Fruit fly (Drosophila melanogaster): ENCODE results near the gene CG7194.

The CG7194 gene

dm6 chr3L:8318916-8319506, 15.2 kb upstream of the CG7194 start, which contains the start of gene CG43059:
TSS of gene CG43059 (minus strand) at chr3L:8318966.
- TF ChIP-seq noc (tag; optimal IDR thresholded peaks at IDR 0.05): no peak

DNA sequence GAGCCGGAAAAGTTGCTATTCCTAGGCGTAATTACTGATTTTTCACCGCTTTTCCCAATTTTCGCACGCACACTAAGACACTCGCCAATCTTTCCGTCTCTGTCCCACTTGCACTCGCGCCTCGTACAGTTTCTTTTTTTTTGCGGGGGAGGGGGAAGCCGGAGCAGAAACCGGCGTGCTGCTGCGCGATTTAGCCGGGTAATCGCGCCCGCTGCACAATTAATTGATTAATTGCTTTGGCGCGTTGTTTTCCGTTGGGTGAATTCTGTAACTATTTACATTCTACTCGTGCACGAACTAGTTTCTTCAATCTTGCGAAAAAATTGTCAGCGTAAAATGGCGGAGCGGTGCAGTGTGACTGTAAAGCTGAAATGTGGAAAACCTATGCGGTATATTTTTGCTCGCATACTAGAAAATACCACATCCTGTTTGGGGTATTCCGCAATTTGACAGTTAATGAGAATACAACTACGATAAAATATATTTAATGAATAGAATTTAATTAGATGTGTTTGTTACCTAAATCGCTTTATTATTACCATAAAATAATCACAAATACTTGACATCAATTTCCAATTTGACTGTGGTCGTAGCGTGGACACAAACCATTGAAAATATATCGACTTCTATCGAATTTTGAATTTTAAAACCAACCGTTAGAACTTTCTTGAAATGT, 11.4 kb upstream of the CG7194 start, which contains the start of gene Cpsf6:
Gene Cpsf6, minus strand, starts transcription at position 362 of the 676 bp plus-strand sequence.
- TF ChIP-seq noc (tag; optimal IDR thresholded peaks at IDR 0.05): no peak

DNA sequence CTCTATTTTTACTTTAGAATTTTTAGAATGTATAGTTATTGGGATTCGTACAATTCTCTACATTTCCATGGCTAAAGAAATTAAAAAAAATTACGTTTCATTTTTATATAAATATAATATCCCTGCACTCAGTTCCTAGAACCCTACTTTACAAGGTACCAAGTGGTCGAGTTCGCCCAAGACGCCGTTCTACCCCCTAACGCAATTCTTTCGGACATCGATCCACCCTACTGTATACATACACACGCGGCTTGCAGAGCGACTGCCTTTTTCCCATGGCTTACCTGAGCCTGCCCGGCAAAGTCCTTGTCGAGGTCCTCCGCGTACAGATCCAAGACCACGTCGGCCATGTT, 10.9 kb upstream of the CG7194 start:
- TF ChIP-seq noc (tag; optimal IDR thresholded peaks at IDR 0.05): peak; percentile 5

DNA sequence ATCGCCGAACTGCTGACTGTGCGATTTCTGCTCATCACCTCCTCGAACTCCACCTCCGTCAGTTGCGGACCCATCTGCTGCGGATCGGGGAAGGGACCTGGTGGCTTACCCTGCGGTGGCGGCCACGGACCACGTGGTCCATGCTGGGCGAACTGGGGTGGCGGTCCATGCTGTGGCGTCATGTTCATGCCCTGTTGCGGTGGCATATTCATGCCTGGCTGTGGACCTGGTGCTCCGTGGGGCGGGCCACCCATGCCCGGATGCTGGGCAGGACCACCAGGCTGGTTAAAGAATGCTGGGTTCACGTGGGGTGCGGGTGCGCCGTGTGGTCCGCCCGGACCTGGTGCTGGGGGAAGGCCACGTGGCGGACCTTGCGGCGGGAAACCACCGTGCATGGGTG, 8.4 kb upstream of the CG7194 start:
- TF ChIP-seq noc (tag; optimal IDR thresholded peaks at IDR 0.05): no peak

dm6 chr3L:8308891-8309352, 5.1 kb upstream of the CG7194 start, which contains the start of gene BI-1:
TSS of gene BI-1 (minus strand) at chr3L:8308941.
- TF ChIP-seq noc (tag; optimal IDR thresholded peaks at IDR 0.05): peak; percentile 82

DNA sequence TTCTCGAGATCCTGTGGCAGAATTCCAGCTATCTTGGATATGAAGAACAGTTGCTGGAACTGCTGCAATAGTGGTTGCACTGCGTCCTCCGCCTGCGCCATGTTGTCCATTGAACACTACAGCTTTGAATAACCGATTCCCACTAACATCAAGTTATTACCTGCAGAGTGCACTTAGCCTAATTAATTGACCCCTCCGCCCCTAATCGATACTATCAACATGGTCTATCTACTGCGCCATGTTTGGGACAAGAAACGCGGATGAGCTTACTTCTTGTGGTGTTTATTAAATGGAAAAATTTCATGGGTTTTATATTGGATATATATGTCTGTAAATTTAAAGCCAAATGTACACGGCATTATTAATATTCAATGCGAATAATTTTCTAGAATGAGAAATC, 3.0 kb upstream of the CG7194 start, which contains the start of gene Gr66a:
Gene Gr66a, minus strand, starts transcription at position 101 of the 400 bp plus-strand sequence.
- TF ChIP-seq noc (tag; optimal IDR thresholded peaks at IDR 0.05): no peak

DNA sequence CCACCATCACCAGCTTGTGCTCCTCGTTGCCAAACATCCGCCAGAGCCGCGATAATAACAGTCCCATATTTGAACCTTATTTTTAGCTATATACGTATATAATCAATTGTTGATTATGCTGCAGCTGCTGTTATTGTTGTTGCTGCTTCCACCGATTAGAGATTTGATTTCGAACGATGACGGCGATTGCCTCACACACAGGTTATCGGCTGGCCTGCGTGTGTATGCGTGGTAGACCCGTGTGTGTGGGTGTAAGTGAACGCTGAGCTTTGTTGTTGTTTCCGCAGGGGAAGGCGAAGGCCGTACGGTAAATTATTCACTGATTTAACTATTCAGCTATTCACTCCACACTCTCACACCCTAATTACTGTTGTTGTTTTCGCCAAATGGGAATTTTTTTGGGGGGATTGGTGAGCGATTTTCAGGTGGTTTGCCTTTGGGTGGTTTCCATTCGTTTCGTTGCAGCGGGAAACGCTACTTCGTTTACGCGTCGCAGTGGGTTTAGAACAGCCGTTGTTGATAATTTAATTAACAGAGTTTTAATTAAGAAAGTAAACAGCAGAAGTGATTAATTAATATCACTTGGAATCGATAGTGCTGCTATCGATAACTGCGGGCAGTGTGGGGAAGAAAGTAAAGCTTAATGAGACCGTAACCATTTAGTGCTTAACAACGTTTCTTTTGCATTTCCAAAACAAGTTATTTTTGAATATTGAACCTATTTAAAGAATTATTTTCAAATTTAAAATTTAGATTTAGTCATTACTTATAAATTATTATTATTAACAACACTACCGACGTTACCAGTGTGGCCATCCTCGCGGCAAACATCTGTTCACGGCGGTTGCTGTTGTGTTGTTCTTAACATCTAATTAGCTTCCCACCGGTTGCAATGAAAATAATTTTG, 4.4 kb downstream of the CG7194 start, which contains the start of the genes Arl5 and CG13671:
Gene Arl5, minus strand, starts transcription at position 616 of the 907 bp plus-strand sequence.
Gene CG13671, plus strand, starts transcription at position 841 of the 907 bp plus-strand sequence.
- TF ChIP-seq noc (tag; optimal IDR thresholded peaks at IDR 0.05): peak; percentile 49

DNA sequence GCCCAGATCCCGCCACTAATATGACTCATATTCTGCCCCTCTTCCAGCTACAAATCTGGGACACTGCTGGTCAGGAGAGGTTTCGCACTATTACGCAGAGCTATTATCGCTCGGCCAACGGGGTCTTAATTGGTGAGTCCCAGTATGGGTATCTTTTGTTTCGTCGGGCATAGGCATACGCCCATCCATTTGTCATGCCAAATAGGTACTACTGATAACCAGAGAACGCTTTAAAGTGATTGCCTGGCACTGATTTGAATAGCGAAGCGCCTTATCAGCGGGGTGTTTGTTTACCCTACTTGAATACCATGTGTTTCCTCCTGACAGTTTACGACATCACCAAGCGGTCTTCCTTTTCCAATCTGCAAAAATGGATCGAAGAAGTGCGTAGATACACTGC, 6.4 kb downstream of the CG7194 start:
- TF ChIP-seq noc (tag; optimal IDR thresholded peaks at IDR 0.05): peak; percentile 12

DNA sequence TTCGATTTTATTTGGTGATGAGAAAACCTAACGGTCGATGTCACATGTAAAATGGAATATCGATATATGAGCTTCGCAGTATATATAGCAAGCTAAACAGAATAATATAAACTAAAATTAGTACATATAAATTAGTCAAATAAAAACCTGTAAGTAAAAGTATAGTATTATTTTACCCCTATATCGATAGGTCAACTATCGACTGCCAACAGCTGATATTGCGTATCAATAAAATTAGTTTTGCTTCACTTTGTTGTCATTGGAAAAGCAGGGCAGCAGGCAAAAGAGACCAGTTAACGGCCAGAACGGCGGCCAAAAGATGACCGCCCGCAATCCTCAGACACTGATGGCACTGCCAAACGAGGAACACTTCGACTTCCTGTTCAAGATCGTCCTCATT, 6.9 kb downstream of the CG7194 start, which contains the start of gene Rab19:
Gene Rab19, plus strand, starts transcription at position 78 of the 400 bp plus-strand sequence.
- TF ChIP-seq noc (tag; optimal IDR thresholded peaks at IDR 0.05): no peak

DNA sequence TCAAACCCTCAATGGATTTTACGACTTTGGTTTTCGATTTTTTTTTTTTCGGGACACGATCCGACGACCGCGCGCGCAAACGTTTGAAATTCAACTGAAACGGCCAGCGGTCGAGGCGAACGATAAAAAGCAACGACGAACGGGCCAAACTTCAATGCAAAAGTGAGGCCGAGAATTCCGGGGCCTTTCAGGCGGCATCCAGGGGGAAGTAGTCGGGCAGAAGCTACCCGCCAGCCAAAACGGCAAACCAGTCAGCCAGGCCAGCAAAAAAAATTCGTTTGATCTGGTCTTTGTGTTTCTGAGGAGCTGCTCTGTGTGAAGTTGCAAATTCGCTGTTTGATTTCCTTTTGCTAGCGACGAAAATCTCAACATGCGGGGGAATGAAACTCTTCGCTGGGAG, 8.6 kb downstream of the CG7194 start, which contains the start of gene CG7201:
Gene CG7201, minus strand, starts transcription at position 101 of the 400 bp plus-strand sequence.
- no peak for TF ChIP-seq noc (tag; optimal IDR thresholded peaks at IDR 0.05)

DNA sequence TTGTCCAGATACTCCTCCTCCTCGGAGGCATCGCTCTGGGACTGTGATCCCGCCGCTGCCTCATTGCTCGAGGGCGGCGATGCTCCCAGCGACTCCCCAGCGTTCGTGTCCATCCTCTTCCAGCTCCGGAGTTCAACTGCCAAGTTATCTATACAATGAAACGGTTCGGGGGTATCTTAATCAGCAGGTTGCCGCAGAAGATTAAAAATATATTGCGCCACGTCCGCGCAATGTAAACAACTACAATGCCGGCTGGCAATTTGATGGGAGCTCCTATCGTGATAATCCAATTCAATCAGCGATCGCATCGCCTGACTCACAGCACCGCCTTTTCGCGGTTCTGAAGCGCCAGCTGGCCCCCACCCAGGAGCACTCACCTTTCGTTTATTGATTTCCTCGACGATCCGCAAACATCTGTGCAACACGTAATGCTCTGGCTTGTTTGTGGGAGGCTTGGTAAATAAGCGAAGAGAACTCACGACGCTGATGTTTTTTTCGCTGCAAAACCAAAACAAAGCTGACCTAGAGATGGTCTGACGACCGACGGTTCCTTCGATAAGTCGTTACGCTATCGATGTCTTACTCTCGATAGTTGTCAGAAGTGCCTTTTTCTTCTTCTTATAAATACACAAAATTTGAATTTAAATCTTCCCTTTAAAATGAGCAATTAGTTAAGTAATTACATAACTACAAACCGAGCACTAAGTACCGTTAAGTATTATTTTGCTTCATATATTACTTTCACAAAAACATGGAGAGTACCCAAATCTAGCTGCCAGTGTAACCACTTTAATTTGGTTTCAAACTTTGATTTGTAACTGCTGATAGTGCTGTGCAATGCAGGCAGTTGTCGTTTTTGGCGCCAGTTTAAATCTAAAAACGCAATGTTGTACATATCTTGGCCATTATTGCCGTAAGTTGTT, 14.3 kb downstream of the CG7194 start, which contains the start of gene cert:
Gene cert, minus strand, starts transcription at position 535 of the 923 bp plus-strand sequence.
- peak; percentile 33 for TF ChIP-seq noc (tag; optimal IDR thresholded peaks at IDR 0.05)

- TF ChIP-seq noc (tag; optimal IDR thresholded peaks at IDR 0.05): no peak
These were observed 15.5 kb downstream of the CG7194 start for dm6 chr3L:8288396-8288795.

DNA sequence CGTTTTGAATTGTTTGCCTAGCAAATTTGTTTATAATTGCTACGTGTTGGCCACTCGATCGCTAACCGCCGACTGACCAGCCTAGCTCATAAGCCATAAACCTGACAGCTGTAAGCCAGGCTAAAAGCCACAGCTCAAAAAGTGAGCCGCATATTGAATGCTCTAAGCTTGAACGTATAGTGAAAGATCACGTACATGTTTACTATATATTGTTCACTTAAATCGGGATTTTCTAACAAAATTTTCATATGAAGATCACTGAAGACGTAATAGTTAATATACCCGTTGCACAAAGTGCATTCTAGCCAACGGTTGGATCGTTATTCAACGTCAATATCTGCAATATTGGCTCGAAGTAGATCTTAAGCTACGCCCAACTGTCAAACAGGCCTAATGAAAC, 17.5 kb downstream of the CG7194 start:
- TF ChIP-seq noc (tag; optimal IDR thresholded peaks at IDR 0.05): no peak

- no peak for TF ChIP-seq noc (tag; optimal IDR thresholded peaks at IDR 0.05)
These were observed 18.1 kb downstream of the CG7194 start for dm6 chr3L:8285773-8286172.

- no peak for TF ChIP-seq noc (tag; optimal IDR thresholded peaks at IDR 0.05)
These were observed 18.6 kb downstream of the CG7194 start for dm6 chr3L:8285291-8285690.

Measured in whole organism, larva.